Worm (Caenorhabditis elegans) whole organism, L4 larva: ENCODE data around the gene ten-1.

Experiments used
- Y75B8A.6 ChIP-seq: fragments of 200-800 bp; sonication (Bioruptor generic); IDR thresholded peaks from 2 replicates; pipeline ENCODE4 v1.3.6; 2022; ENCODE audit warnings: missing genetic modification reagents, missing genetic modification characterization, missing compliant biosample characterization
- aha-1 ChIP-seq: fragments of 150-350 bp; peaks from one replicate; lab custom pipeline; 2014; ENCODE audit warnings: missing biosample characterization, missing genetic modification characterization
- ama-1 ChIP-seq: fragments of 150-350 bp; optimal IDR thresholded peaks from 2 replicates; lab custom pipeline; 2014; ENCODE audit warnings: inconsistent platforms, mixed read lengths
- ceh-20 ChIP-seq: fragments of 200-800 bp; sonication (Bioruptor generic); IDR thresholded peaks from 2 replicates; pipeline ENCODE4 v1.3.6; 2022; ENCODE audit warnings: missing genetic modification reagents, missing genetic modification characterization, missing compliant biosample characterization
- ceh-28 ChIP-seq: fragments of 150-350 bp; optimal IDR thresholded peaks from 2 replicates; lab custom pipeline; 2014; ENCODE audit warnings: missing biosample characterization, missing genetic modification reagents, missing genetic modification characterization
- ceh-32 ChIP-seq: sonication (generic microtip); optimal IDR thresholded peaks from 2 replicates; lab custom pipeline; 2016; ENCODE audit warnings: mild to moderate bottlenecking, missing genetic modification characterization, missing compliant biosample characterization; ENCODE audit not compliant: poor library complexity
- ceh-82 ChIP-seq: sonication (generic microtip); optimal IDR thresholded peaks from 2 replicates; lab custom pipeline; 2017; ENCODE audit warnings: missing biosample characterization, missing genetic modification characterization
- ctbp-1 ChIP-seq: fragments of 200-800 bp; sonication (Bioruptor generic); IDR thresholded peaks from 2 replicates; pipeline ENCODE4 v1.3.6; 2022; ENCODE audit warnings: missing genetic modification reagents, missing genetic modification characterization, missing compliant biosample characterization
- daf-16 ChIP-seq, 3 experiments: sonication (generic microtip); optimal IDR thresholded peaks; 2 replicates each; lab custom pipeline; 2016 to 2017; ENCODE audit warnings: missing genetic modification characterization in 3 of 3, missing genetic modification reagents in 3 of 3, mild to moderate bottlenecking in 2 of 3, missing compliant biosample characterization in 2 of 3, missing biosample characterization in 1 of 3, moderate library complexity in 1 of 3
- dmd-9 ChIP-seq: fragments of 200-800 bp; sonication (Bioruptor generic); IDR thresholded peaks from 2 replicates; pipeline ENCODE4 v1.3.6; 2022; ENCODE audit warnings: missing genetic modification reagents, missing genetic modification characterization, missing compliant biosample characterization
- dpl-1 ChIP-seq: fragments of 150-350 bp; optimal IDR thresholded peaks from 2 replicates; lab custom pipeline; 2014; ENCODE audit warnings: missing biosample characterization, missing genetic modification reagents, missing genetic modification characterization
- hlh-11 ChIP-seq: fragments of 200-800 bp; sonication (Bioruptor generic); optimal IDR thresholded peaks from 2 replicates; lab custom pipeline; 2018; ENCODE audit warnings: mild to moderate bottlenecking, missing genetic modification characterization, missing compliant biosample characterization
- hlh-30 ChIP-seq: sonication (generic microtip); optimal IDR thresholded peaks from 2 replicates; lab custom pipeline; 2017; ENCODE audit warnings: antibody characterized with exemption, mild to moderate bottlenecking, missing genetic modification characterization, missing compliant biosample characterization; ENCODE audit not compliant: insufficient read depth
- jun-1 ChIP-seq: fragments of 150-350 bp; optimal IDR thresholded peaks from 2 replicates; lab custom pipeline; 2014; ENCODE audit warnings: missing biosample characterization, missing genetic modification reagents, missing genetic modification characterization
- lir-3 ChIP-seq: sonication (generic microtip); optimal IDR thresholded peaks from 2 replicates; lab custom pipeline; 2016; ENCODE audit warnings: mild to moderate bottlenecking, missing genetic modification characterization, missing compliant biosample characterization
- lsy-2 ChIP-seq, 2 experiments: fragments of 150-350 bp in 1 of 2; sonication (generic microtip) in 1 of 2; optimal IDR thresholded peaks; 2 replicates each; lab custom pipeline; 2014 to 2017; ENCODE audit warnings: missing biosample characterization in 2 of 2, missing genetic modification characterization in 2 of 2
- mdl-1 ChIP-seq, 2 experiments: fragments of 150-350 bp in 1 of 2; sonication (generic microtip) in 1 of 2; optimal IDR thresholded peaks; 2 replicates each; lab custom pipeline; 2014 to 2017; ENCODE audit warnings: missing biosample characterization in 2 of 2, missing genetic modification characterization in 2 of 2
- mes-2 ChIP-seq: sonication (generic microtip); optimal IDR thresholded peaks from 2 replicates; lab custom pipeline; 2016; ENCODE audit warnings: missing genotype, mild to moderate bottlenecking, missing genetic modification characterization, missing compliant biosample characterization; ENCODE audit not compliant: poor library complexity, severe bottlenecking
- nhr-111 ChIP-seq: fragments of 200-800 bp; sonication (Bioruptor generic); optimal IDR thresholded peaks from 2 replicates; lab custom pipeline; 2018; ENCODE audit warnings: mild to moderate bottlenecking, missing genetic modification characterization, missing compliant biosample characterization
- nhr-25 ChIP-seq: sonication (generic microtip); optimal IDR thresholded peaks from 2 replicates; lab custom pipeline; 2017; ENCODE audit warnings: missing genetic modification characterization, mild to moderate bottlenecking, missing compliant biosample characterization, antibody characterized with exemption, moderate library complexity, borderline replicate concordance; ENCODE audit not compliant: insufficient read depth
- nhr-28 ChIP-seq: fragments of 150-350 bp; optimal IDR thresholded peaks from 2 replicates; lab custom pipeline; 2014; ENCODE audit warnings: missing biosample characterization, missing genetic modification characterization
- nhr-41 ChIP-seq: fragments of 200-800 bp; sonication (Bioruptor generic); IDR thresholded peaks from 2 replicates; pipeline ENCODE4 v1.3.6; 2022; ENCODE audit warnings: missing genetic modification reagents, missing genetic modification characterization, missing compliant biosample characterization
- rbr-2 ChIP-seq: sonication (generic microtip); optimal IDR thresholded peaks from 2 replicates; lab custom pipeline; 2016; ENCODE audit warnings: missing genotype, missing genetic modification characterization, missing compliant biosample characterization
- snpc-4 ChIP-seq: fragments of 150-350 bp; optimal IDR thresholded peaks from 2 replicates; lab custom pipeline; 2014; ENCODE audit warnings: missing biosample characterization, missing genetic modification characterization
- spr-1 ChIP-seq: sonication (generic microtip); optimal IDR thresholded peaks from 2 replicates; lab custom pipeline; 2016; ENCODE audit warnings: mild to moderate bottlenecking, missing genetic modification characterization, missing compliant biosample characterization
- spr-3 ChIP-seq: fragments of 200-800 bp; sonication (Bioruptor generic); optimal IDR thresholded peaks from 2 replicates; lab custom pipeline; 2018; ENCODE audit warnings: mild to moderate bottlenecking, missing genetic modification characterization, missing compliant biosample characterization
- unc-39 ChIP-seq: sonication (generic microtip); optimal IDR thresholded peaks from 2 replicates; lab custom pipeline; 2017; ENCODE audit warnings: missing biosample characterization, missing genetic modification characterization
- unc-62 ChIP-seq, 3 experiments: fragments of 150-350 bp in 1 of 3; sonication (generic microtip); optimal IDR thresholded peaks in 2 of 3; peaks in 1 of 3; 1 replicate in 1 of 3; 2 replicates in 2 of 3; lab custom pipeline; 2014 to 2017; ENCODE audit warnings: missing biosample characterization in 3 of 3, missing genetic modification characterization in 3 of 3, missing genetic modification reagents in 3 of 3, missing genotype in 1 of 3
- vab-7 ChIP-seq: fragments of 200-800 bp; sonication (Bioruptor generic); IDR thresholded peaks from 2 replicates; pipeline ENCODE4 v1.3.6; 2022; ENCODE audit warnings: missing genetic modification reagents, missing genetic modification characterization, missing compliant biosample characterization
- zip-2 ChIP-seq: fragments of 150-350 bp; optimal IDR thresholded peaks from 2 replicates; lab custom pipeline; 2014; ENCODE audit warnings: missing biosample characterization, missing genetic modification characterization
- ztf-7 ChIP-seq: fragments of 150-350 bp; optimal IDR thresholded peaks from 2 replicates; lab custom pipeline; 2014; ENCODE audit warnings: missing biosample characterization, missing genetic modification characterization

ten-1 gene

ce11 chrIII:6820343-6820985 lies at the start of gene ten-1:
Gene ten-1 (plus strand): TSS chrIII:6820935.
- TF ChIP-seq ztf-7 (tag; lab: Kevin White, UChicago): no peak
- TF ChIP-seq aha-1 (tag; lab: Kevin White, UChicago): peak; percentile 24
- peak in 1 of 2 experiments; percentile 21 for TF ChIP-seq daf-16 (GFP tag; optimal IDR thresholded peaks at IDR 0.05; lab: Kevin White, UChicago)
- no peak for TF ChIP-seq daf-16 (tag; optimal IDR thresholded peaks at IDR 0.05; lab: Kevin White, UChicago)

DNA sequence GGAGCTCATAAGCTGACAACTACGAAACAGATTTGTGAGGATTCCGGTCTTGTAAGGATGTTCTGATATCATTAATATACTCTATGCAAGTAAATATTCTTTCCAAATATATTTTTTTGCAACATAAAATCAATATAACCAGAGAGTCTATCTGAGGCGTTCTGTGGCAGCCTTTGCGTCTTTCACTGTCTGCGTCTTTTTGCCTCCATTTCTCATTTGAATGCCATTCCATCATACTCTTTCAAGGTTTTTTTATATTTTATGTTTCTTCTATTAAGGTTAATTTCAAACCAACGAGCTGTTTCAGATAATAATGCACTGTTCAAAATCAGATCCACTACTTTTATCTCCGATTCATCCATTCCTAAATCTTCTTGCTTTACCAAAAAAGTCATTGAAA lies 25.4 kb upstream of the ten-1 start, which contains the start of gene R05H11.1:
R05H11.1 (plus strand) TSS at position 301 of the 400 bp plus-strand sequence.
- TF ChIP-seq vab-7 (GFP tag; lab: Robert Waterston, UW) (no peak), mes-2 (no peak), unc-62 (GFP tag; optimal IDR thresholded peaks at IDR 0.05 in 1 of 2; lab: Kevin White, UChicago) (peak in 1 of 2 experiments; percentile 65), unc-62 (tag; optimal IDR thresholded peaks at IDR 0.05; lab: Kevin White, UChicago) (no peak), snpc-4 (tag; lab: Kevin White, UChicago) (no peak)

DNA sequence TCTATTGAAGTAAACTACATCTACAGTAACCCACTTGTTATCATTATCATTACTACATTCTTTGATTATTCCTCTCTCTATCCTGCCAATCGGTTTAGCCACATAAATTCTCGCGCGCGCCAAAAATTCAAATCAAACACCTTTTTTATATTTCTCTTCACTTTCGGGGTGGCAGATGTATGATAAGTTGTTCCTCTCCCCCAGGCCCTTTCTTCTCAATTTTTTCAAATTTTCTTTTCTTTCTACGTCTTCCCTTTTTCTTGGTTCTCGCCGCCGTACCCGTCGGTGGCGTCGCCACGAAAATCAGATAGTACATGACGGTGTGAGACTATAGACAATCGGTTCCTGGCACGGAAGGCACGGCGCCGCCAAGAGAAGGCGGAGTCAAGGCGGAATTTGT lies 22.8 kb upstream of the ten-1 start, which contains the start of gene R05H11.2:
R05H11.2 (plus strand) TSS at position 333 of the 400 bp plus-strand sequence.
- TF ChIP-seq ceh-20 (GFP tag; lab: Robert Waterston, UW) (no peak), nhr-111 (no peak), spr-3 (GFP tag; lab: Kevin White, UChicago) (no peak), aha-1 (tag; lab: Kevin White, UChicago) (peak; percentile 74), nhr-28 (tag; lab: Kevin White, UChicago) (peak; percentile 56), ceh-82 (tag; lab: Kevin White, UChicago) (no peak), nhr-41 (no peak), hlh-11 (tag; lab: Kevin White, UChicago) (peak; percentile 76), mes-2 (no peak), vab-7 (GFP tag; lab: Robert Waterston, UW) (no peak), ztf-7 (tag; lab: Kevin White, UChicago) (no peak), lsy-2 (tag; optimal IDR thresholded peaks at IDR 0.05; lab: Kevin White, UChicago) (peak in 1 of 2 experiments; percentile 45), hlh-30 (tag; lab: Kevin White, UChicago) (no peak), nhr-25 (tag; lab: Kevin White, UChicago) (peak; percentile 58), dmd-9 (GFP tag; lab: Robert Waterston, UW) (no peak), ama-1 (no peak), lir-3 (tag; lab: Kevin White, UChicago) (no peak), ctbp-1 (GFP tag; lab: Robert Waterston, UW) (no peak), dpl-1 (GFP tag; lab: Kevin White, UChicago) (peak; percentile 41), ceh-32 (no peak), mdl-1 (tag; optimal IDR thresholded peaks at IDR 0.05; lab: Kevin White, UChicago) (peak in 1 of 2 experiments; percentile 9), unc-62 (GFP tag; optimal IDR thresholded peaks at IDR 0.05 in 1 of 2; lab: Kevin White, UChicago) (peak in 1 of 2 experiments; percentile 7), unc-62 (tag; optimal IDR thresholded peaks at IDR 0.05; lab: Kevin White, UChicago) (no peak), ceh-28 (tag; lab: Kevin White, UChicago) (no peak)

DNA sequence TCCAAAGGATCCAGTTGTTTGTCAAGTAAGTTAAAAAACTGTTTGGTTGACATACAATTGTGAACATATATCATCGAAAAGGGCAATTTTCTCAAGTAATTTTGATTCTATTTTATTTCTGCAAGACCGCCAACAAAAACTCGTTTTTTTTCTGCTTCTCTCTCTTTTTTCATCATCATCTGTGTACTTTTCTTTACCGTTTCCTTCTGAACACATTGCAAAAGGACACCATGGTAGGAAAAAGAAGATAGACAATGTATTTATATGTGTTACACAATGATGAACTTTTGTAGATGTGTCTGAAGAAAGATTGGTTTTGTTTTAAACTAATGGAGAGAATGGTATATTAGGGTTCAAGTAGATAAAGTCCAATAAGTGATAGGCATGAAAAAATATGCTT lies 21.8 kb upstream of the ten-1 start:
- no peak for TF ChIP-seq spr-1
- TF ChIP-seq zip-2 (tag; lab: Kevin White, UChicago): no peak
- no peak for TF ChIP-seq unc-39
- no peak for TF ChIP-seq Y75B8A.6 (GFP tag; lab: Robert Waterston, UW)
- peak; percentile 34 for TF ChIP-seq aha-1 (tag; lab: Kevin White, UChicago)
- TF ChIP-seq rbr-2 (tag; lab: Kevin White, UChicago): no peak
- no peak for TF ChIP-seq jun-1 (tag; lab: Kevin White, UChicago)
- TF ChIP-seq nhr-28 (tag; lab: Kevin White, UChicago): peak; percentile 29
